Worm (Caenorhabditis elegans) whole organism, L4/young adult: Measurements from ENCODE around the gene T05H4.11.

Experiments used
- W03F9.2 ChIP-seq: fragments of 150-350 bp; optimal IDR thresholded peaks from 2 replicates; lab custom pipeline; 2014; ENCODE audit warnings: missing biosample characterization, missing genetic modification characterization
- dao-5 ChIP-seq: sonication (generic microtip); optimal IDR thresholded peaks from 2 replicates; lab custom pipeline; 2016; ENCODE audit warnings: missing genotype, missing genetic modification characterization, moderate library complexity, missing compliant biosample characterization
- him-1 ChIP-seq: sonication (generic microtip); optimal IDR thresholded peaks from 2 replicates; lab custom pipeline; 2016; ENCODE audit warnings: missing genotype, missing genetic modification reagents, missing genetic modification characterization, missing compliant biosample characterization

DNA sequence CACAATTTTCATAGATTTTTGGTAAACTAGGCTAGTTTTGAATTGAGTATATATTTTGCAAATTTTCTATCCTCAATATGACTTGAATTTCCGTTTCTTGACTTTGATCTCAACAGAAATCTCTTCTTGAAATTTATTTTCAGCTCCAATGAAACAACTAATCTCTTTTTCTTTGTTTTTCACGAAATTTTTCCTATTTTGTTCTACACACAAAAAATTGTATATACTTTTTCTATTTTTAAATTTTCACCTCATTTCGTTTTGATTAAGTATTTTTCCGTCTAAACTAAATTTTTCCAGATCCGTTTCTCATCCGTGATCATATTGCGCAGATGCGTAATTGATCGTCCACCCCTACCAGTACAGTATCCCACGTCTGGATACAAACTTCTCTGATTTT, 38.7 kb upstream of the T05H4.11 start, which contains the start of gene unc-83:
- TF ChIP-seq him-1 (tag; lab: Kevin White, UChicago) (no peak), W03F9.2 (tag; lab: Kevin White, UChicago) (no peak), dao-5 (tag; lab: Kevin White, UChicago) (no peak)
